Worm (Caenorhabditis elegans) whole organism, L4/young adult: Measurements from ENCODE around the gene lelo-2.

Experiments
- W03F9.2 ChIP-seq: fragments of 150-350 bp; optimal IDR thresholded peaks from 2 replicates; lab custom pipeline; 2014; ENCODE audit warnings: missing biosample characterization, missing genetic modification characterization
- dao-5 ChIP-seq: sonication (generic microtip); optimal IDR thresholded peaks from 2 replicates; lab custom pipeline; 2016; ENCODE audit warnings: missing genotype, missing genetic modification characterization, moderate library complexity, missing compliant biosample characterization
- him-1 ChIP-seq: sonication (generic microtip); optimal IDR thresholded peaks from 2 replicates; lab custom pipeline; 2016; ENCODE audit warnings: missing genotype, missing genetic modification reagents, missing genetic modification characterization, missing compliant biosample characterization

The lelo-2 gene

DNA sequence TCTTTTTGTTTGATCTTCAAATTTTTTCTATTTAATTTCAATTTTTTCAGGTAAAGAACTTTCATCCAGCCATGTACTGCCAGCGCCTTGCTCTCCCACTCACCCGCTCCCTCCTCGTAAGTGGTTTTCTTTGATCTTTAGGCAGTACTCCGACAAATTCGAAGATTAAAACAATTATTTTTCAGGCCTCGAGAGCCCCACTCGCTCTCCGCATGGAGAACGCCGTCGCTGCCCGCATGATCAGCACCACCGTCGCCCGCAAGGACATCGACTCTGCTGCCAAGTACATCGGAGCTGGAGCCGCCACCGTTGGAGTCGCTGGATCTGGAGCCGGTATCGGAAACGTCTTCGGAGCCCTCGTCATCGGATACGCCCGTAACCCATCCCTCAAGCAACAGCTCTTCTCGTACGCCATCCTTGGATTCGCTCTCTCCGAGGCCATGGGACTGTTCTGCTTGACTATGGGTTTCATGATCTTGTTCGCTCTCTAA is 7.8 kb downstream of the lelo-2 start, which contains the start of gene Y82E9BR.3:
Y82E9BR.3 (plus strand) TSS at position 51 of the 491 bp plus-strand sequence.
- TF ChIP-seq dao-5 (tag; lab: Kevin White, UChicago) (no peak), W03F9.2 (tag; lab: Kevin White, UChicago) (no peak), him-1 (no peak)

DNA sequence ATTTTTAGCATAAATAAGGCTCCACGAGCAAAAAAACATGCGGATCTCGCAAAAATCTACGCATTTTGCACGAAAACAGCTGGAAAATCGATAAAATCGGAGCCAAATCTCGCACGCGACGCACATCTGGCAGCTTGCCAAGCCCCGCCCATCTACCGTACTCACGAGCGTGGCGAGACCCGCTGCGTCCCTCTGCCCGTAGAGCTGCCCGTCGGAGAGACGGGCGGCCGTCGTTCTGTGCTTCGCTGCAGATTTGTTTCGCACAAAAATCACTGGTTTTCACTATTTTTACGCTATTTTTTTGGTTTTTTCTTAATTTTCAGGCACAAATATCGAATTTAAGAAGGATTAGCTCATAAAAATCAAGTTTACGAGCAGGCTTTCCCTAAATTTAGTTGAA is 8.3 kb downstream of the lelo-2 start:
- peak; percentile 20 for TF ChIP-seq him-1
- peak; percentile 82 for TF ChIP-seq W03F9.2 (tag; lab: Kevin White, UChicago)
- TF ChIP-seq dao-5 (tag; lab: Kevin White, UChicago), result no peak

DNA sequence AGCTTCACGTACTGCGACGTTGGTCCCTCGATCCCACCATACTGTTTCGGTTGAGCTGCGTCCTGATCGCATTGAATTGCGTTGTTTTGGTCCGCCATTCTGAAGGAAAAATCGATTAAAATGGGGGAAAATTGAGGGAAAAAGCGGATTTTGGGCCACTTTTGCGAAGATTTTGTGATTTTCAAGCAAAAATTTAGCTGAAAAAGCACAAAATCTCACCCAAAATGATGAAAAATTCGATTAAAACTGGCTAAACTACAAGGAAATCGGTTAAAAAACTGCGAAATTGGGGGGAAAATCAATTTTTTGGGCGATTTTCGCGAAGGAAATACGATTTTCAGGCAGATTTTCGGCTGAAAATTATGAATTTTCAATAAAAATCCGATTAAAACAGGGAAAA is 9.9 kb downstream of the lelo-2 start, which contains the start of gene elc-1:
elc-1 (minus strand) TSS at position 101 of the 400 bp plus-strand sequence.
- no peak for TF ChIP-seq dao-5 (tag; lab: Kevin White, UChicago)
- no peak for TF ChIP-seq W03F9.2 (tag; lab: Kevin White, UChicago)
- TF ChIP-seq him-1, result no peak

DNA sequence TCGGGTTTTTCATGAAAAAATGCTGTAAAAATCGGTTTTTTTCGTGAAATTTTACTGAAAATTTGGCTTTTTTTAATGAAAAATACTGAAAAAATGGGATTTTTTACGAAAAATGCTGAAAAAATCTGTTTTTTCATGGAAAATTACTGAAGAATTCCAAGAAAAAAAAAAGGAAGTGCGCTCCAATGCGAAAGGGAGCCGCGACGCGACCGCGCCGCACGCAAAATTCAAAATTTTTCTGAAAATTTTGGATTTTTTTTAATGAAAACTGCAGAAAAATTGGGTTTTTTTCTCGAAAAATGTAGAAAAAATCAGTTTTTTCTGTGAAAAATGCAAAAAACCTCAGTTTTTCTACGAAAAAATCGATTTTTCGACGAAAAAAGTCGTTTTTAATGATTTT is 10.5 kb downstream of the lelo-2 start:
- TF ChIP-seq him-1, result no peak
- TF ChIP-seq dao-5 (tag; lab: Kevin White, UChicago), result no peak
- no peak for TF ChIP-seq W03F9.2 (tag; lab: Kevin White, UChicago)

- TF ChIP-seq W03F9.2 (tag; lab: Kevin White, UChicago), result no peak
- TF ChIP-seq dao-5 (tag; lab: Kevin White, UChicago), result no peak
- TF ChIP-seq him-1, result no peak
Observed at ce11 chrIII:1413890-1414613, 13.0 kb downstream of the lelo-2 start, which contains the start of gene Y82E9BR.14. Y82E9BR.14 (minus strand) TSS chrIII:1414116.

- no peak for TF ChIP-seq dao-5 (tag; lab: Kevin White, UChicago)
- no peak for TF ChIP-seq W03F9.2 (tag; lab: Kevin White, UChicago)
- no peak for TF ChIP-seq him-1
Observed at ce11 chrIII:1413125-1413837, 13.7 kb downstream of the lelo-2 start.

- TF ChIP-seq W03F9.2 (tag; lab: Kevin White, UChicago), result no peak
- no peak for TF ChIP-seq him-1
- TF ChIP-seq dao-5 (tag; lab: Kevin White, UChicago), result no peak
Observed at ce11 chrIII:1409139-1409538, 17.9 kb downstream of the lelo-2 start, which contains the start of gene Y82E9BR.22. Y82E9BR.22 (minus strand) TSS chrIII:1409239.

ce11 chrIII:1403108-1403507 is 23.9 kb downstream of the lelo-2 start, which contains the start of gene pals-18:
pals-18 (plus strand) TSS chrIII:1403408.
- no peak for TF ChIP-seq dao-5 (tag; lab: Kevin White, UChicago)
- TF ChIP-seq W03F9.2 (tag; lab: Kevin White, UChicago), result no peak
- no peak for TF ChIP-seq him-1

ce11 chrIII:1401497-1401990 is 25.5 kb downstream of the lelo-2 start, which contains the start of gene pals-19:
pals-19 (plus strand) TSS chrIII:1401940.
- TF ChIP-seq W03F9.2 (tag; lab: Kevin White, UChicago) (no peak), dao-5 (tag; lab: Kevin White, UChicago) (no peak), him-1 (no peak)

ce11 chrIII:1399670-1400069 is 27.4 kb downstream of the lelo-2 start, which contains the start of gene pals-16:
pals-16 (plus strand) TSS chrIII:1399970.
- TF ChIP-seq him-1 (no peak), W03F9.2 (tag; lab: Kevin White, UChicago) (no peak), dao-5 (tag; lab: Kevin White, UChicago) (no peak)

DNA sequence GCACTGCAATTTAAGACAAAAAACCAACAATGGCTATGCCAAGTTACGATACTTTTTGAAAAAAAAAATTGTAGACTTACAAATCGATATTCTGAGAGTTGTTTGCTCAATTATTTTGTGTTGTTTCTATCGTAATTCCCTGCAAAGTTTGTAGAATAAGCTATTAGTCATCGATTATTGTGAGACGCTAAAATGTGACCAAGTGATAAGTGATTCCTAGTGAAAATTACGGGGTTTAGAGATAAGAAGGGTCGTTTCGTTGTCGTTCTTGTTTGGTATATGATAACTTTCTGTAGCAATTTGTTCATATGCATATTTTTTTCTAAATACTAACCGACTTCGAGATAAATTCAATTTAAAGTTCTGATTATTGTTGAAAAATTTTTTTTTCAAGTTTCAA is 28.8 kb downstream of the lelo-2 start:
- TF ChIP-seq him-1, result no peak

DNA sequence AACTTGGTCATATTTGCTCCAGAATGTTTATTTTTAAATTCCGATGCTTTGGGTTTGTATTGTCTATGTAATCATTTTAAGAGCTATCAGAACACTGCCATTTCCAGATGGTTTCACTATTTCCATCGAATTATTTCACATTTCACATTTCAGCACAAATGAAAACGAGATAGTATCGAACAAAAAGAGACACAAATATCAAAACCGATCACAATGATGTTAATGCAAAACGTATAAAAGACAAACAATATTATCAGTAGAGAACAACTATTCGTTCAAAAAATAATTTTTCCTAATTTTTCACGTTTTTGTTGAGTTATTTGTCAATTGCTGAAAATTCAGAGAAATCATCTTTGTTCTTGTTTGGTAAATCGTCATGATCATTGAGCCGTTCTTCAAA is 31.7 kb downstream of the lelo-2 start:
- TF ChIP-seq him-1 (no peak), dao-5 (tag; lab: Kevin White, UChicago) (no peak), W03F9.2 (tag; lab: Kevin White, UChicago) (no peak)

- TF ChIP-seq W03F9.2 (tag; lab: Kevin White, UChicago) (no peak), dao-5 (tag; lab: Kevin White, UChicago) (no peak), him-1 (no peak)
Observed at ce11 chrIII:1392763-1393162, 34.3 kb downstream of the lelo-2 start.

DNA sequence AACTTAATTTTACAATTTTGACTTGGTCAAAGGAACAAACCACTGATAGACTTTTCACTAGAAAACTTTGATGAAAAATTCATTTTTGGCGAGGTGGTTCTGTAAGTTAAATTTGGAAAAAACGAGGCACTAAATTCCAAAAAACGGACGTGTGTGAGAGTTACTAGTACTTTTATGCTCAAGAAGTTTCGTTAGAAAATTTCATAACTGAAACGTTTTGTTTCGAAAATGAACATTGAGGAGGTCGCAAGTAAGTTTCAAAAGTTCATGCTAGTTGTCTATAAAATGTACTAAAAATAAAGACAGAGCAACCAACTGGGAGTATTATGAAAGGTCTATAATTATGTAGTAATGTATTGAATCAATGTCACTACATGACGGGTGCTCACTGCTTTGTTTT is 35.3 kb downstream of the lelo-2 start, which contains the start of gene pals-17:
pals-17 (minus strand) TSS at position 101 of the 400 bp plus-strand sequence.
- TF ChIP-seq W03F9.2 (tag; lab: Kevin White, UChicago), result no peak
- TF ChIP-seq dao-5 (tag; lab: Kevin White, UChicago), result no peak
- TF ChIP-seq him-1, result no peak
